Worm (Caenorhabditis elegans) whole organism, L2 larva: ENCODE measurements around the gene zip-3.

Experiments used
- aly-2 ChIP-seq: fragments of 150-350 bp; optimal IDR thresholded peaks from 2 replicates; lab custom pipeline; 2014; ENCODE audit warnings: missing biosample characterization, missing genetic modification characterization
- ceh-16 ChIP-seq: fragments of 150-350 bp; optimal IDR thresholded peaks from 2 replicates; lab custom pipeline; 2014; ENCODE audit warnings: missing biosample characterization, missing genetic modification characterization
- ceh-82 ChIP-seq: fragments of 150-350 bp; optimal IDR thresholded peaks from 2 replicates; lab custom pipeline; 2014; ENCODE audit warnings: missing biosample characterization, missing genetic modification characterization
- egl-27 ChIP-seq: sonication (generic microtip); optimal IDR thresholded peaks from 3 replicates; lab custom pipeline; 2017; ENCODE audit warnings: missing biosample characterization, missing genetic modification reagents, missing genetic modification characterization
- elt-3 ChIP-seq: sonication (generic microtip); optimal IDR thresholded peaks from 2 replicates; lab custom pipeline; 2017; ENCODE audit warnings: missing biosample characterization, missing genetic modification characterization
- lin-13 ChIP-seq: fragments of 150-350 bp; optimal IDR thresholded peaks from 2 replicates; lab custom pipeline; 2014; ENCODE audit warnings: missing biosample characterization, missing genetic modification reagents, missing genetic modification characterization
- lsy-2 ChIP-seq, 2 experiments: fragments of 150-350 bp in 1 of 2; sonication (generic microtip) in 1 of 2; optimal IDR thresholded peaks; 2 replicates each; lab custom pipeline; 2014 to 2017; ENCODE audit warnings: missing biosample characterization in 2 of 2, missing genetic modification characterization in 2 of 2
- nhr-11 ChIP-seq: fragments of 150-350 bp; optimal IDR thresholded peaks from 2 replicates; lab custom pipeline; 2014; ENCODE audit warnings: missing biosample characterization, missing genetic modification characterization
- nhr-23 ChIP-seq: fragments of 150-350 bp; optimal IDR thresholded peaks from 2 replicates; lab custom pipeline; 2014; ENCODE audit warnings: missing biosample characterization, missing genetic modification reagents, missing genetic modification characterization
- nhr-77 ChIP-seq: fragments of 150-350 bp; optimal IDR thresholded peaks from 2 replicates; lab custom pipeline; 2014; ENCODE audit warnings: missing biosample characterization, missing genetic modification characterization
- snpc-4 ChIP-seq: fragments of 150-350 bp; optimal IDR thresholded peaks from 2 replicates; lab custom pipeline; 2014; ENCODE audit warnings: missing biosample characterization, missing genetic modification characterization
- unc-55 ChIP-seq: fragments of 150-350 bp; sonication (generic microtip); optimal IDR thresholded peaks from 3 replicates; lab custom pipeline; 2014; ENCODE audit warnings: missing biosample characterization, missing genetic modification reagents, missing genetic modification characterization
- unc-62 ChIP-seq: fragments of 150-350 bp; optimal IDR thresholded peaks from 2 replicates; lab custom pipeline; 2014; ENCODE audit warnings: missing biosample characterization, missing genetic modification reagents, missing genetic modification characterization
- ztf-4 ChIP-seq: fragments of 150-350 bp; optimal IDR thresholded peaks from 2 replicates; lab custom pipeline; 2014; ENCODE audit warnings: missing biosample characterization, missing genetic modification characterization

ce11 chrII:13933534-13933933, 23.7 kb downstream of the zip-3 start:
- TF ChIP-seq nhr-77 (tag; lab: Kevin White, UChicago) (no peak), snpc-4 (tag; lab: Kevin White, UChicago) (no peak), ceh-82 (tag; lab: Kevin White, UChicago) (no peak), unc-55 (GFP tag; lab: Kevin White, UChicago) (no peak), aly-2 (tag; lab: Kevin White, UChicago) (no peak), unc-62 (no peak), elt-3 (tag; lab: Kevin White, UChicago) (no peak), nhr-23 (tag; lab: Kevin White, UChicago) (no peak), nhr-11 (tag; lab: Kevin White, UChicago) (no peak), lin-13 (no peak), egl-27 (tag; lab: Kevin White, UChicago) (no peak), lsy-2 (tag; optimal IDR thresholded peaks at IDR 0.05; lab: Kevin White, UChicago) (no peak), ceh-16 (tag; lab: Kevin White, UChicago) (no peak), ztf-4 (tag; lab: Kevin White, UChicago) (no peak)
